Worm (Caenorhabditis elegans) whole organism, young adult: ENCODE data around the gene mlh-1.

Source experiments
- K11D2.4 ChIP-seq: fragments of 200-800 bp; sonication (Bioruptor generic); IDR thresholded peaks from 2 replicates; pipeline ENCODE4 v1.3.6; 2022; ENCODE audit warnings: missing genetic modification reagents, missing genetic modification characterization, missing compliant biosample characterization
- T07F8.4 ChIP-seq: sonication (generic microtip); optimal IDR thresholded peaks from 2 replicates; lab custom pipeline; 2016; ENCODE audit warnings: mild to moderate bottlenecking, missing genetic modification characterization, moderate library complexity, missing compliant biosample characterization
- Y53F4B.3 ChIP-seq: fragments of 200-800 bp; sonication (Bioruptor generic); IDR thresholded peaks from 2 replicates; pipeline ENCODE4 v1.3.6; 2022; ENCODE audit warnings: missing genetic modification reagents, missing genetic modification characterization, missing compliant biosample characterization
- Y67H2A.10 ChIP-seq: fragments of 200-800 bp; sonication (Bioruptor generic); conservative IDR thresholded peaks from 2 replicates; pipeline ENCODE4 v1.3.6; 2022; ENCODE audit warnings: missing genetic modification reagents, missing genetic modification characterization, missing compliant biosample characterization
- ama-1 ChIP-seq, 3 experiments: fragments of 150-350 bp in 1 of 3; sonication (generic microtip) in 2 of 3; optimal IDR thresholded peaks; 2 replicates each; lab custom pipeline; 2014 to 2018; ENCODE audit warnings: missing biosample characterization in 2 of 3, missing genetic modification characterization in 2 of 3, missing genetic modification reagents in 2 of 3
- ccch-3 ChIP-seq: fragments of 200-800 bp; sonication (Bioruptor generic); optimal IDR thresholded peaks from 2 replicates; lab custom pipeline; 2018; ENCODE audit warnings: mild to moderate bottlenecking, missing genetic modification characterization, missing compliant biosample characterization
- gei-17 ChIP-seq: fragments of 200-800 bp; sonication (Bioruptor generic); optimal IDR thresholded peaks from 2 replicates; lab custom pipeline; 2018; ENCODE audit warnings: mild to moderate bottlenecking, missing genetic modification characterization, missing compliant biosample characterization
- xnd-1 ChIP-seq: sonication (generic microtip); optimal IDR thresholded peaks from 2 replicates; lab custom pipeline; 2016; ENCODE audit warnings: missing genotype, missing genetic modification reagents, missing genetic modification characterization, missing compliant biosample characterization

DNA sequence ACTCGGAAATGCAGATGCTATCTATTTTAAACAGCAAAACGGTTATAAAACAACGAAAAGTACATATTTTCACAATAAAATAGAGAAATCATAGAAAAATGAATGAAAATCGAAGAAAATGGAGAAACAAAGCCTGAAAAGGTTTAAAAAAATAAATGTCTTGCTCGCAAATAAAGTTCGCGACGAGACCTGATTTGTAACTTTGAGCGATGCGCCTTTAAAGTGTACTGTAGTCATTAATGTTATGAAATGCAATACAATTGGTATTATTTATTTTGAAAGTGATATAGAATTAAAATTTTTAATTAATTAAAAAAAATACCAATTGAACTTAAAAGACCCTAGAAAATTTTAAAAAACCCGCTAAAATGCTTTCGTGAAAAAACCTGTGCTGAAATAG lies 46.9 kb upstream of the mlh-1 start:
- TF ChIP-seq K11D2.4 (GFP tag; lab: Robert Waterston, UW) (no peak), Y53F4B.3 (no peak), ccch-3 (GFP tag; lab: Kevin White, UChicago) (no peak), ama-1 (optimal IDR thresholded peaks at IDR 0.05; lab: Kevin White, UChicago) (no peak), ama-1 (GFP tag; optimal IDR thresholded peaks at IDR 0.05; lab: Kevin White, UChicago) (no peak), T07F8.4 (tag; lab: Kevin White, UChicago) (no peak), gei-17 (no peak), Y67H2A.10 (no peak), xnd-1 (tag; lab: Kevin White, UChicago) (peak; percentile 59)
